Fruit fly (Drosophila melanogaster): Measurements from ENCODE around the gene CG14294.
A peak's percentile ranks its signal among the peaks of the same experiment; 100 is the strongest.

CG14294 gene

DNA sequence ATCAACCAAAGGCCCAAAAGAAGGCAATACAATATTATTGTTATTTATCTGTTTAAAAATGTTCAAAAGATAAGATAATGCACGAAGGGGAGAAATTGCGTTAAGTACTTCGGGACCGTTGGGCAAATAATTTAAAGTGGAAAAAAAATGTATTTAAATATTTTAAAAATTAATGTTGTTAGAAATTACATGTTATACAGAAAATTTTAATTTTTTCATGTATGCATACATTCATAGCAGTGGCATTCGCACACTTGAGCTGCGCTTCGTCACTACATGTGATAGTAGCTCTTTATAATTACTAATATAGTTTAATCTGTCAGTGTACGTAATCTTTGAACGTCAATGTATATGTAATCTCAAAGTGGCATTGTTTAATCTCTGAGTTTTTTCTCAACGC lies 6.8 kb downstream of the CG14294 start (continued):
- no peak for TF ChIP-seq dpn (GFP tag; optimal IDR thresholded peaks at IDR 0.05)
- no peak for TF ChIP-seq ken (GFP tag; IDR thresholded peaks at IDR 0.05)
- TF ChIP-seq Xrp1 (GFP tag; IDR thresholded peaks at IDR 0.05) = no peak; the same call in none of the 2 replicates
- no peak for TF ChIP-seq Fer1 (GFP tag; optimal IDR thresholded peaks at IDR 0.05)
- TF ChIP-seq CG15601 (tag; optimal IDR thresholded peaks at IDR 0.05) = no peak
- TF ChIP-seq CG3847 (GFP tag; IDR thresholded peaks at IDR 0.05) = no peak
- TF ChIP-seq CG8478 (optimal IDR thresholded peaks at IDR 0.05) = no peak
- TF ChIP-seq gce (GFP tag; IDR thresholded peaks at IDR 0.05) = peak; percentile 39; the same call in 1 of the 3 replicates
- TF ChIP-seq ash1 (GFP tag; optimal IDR thresholded peaks at IDR 0.05) = no peak
- TF ChIP-seq Antp (GFP tag; optimal IDR thresholded peaks at IDR 0.05) = no peak
- no peak for TF ChIP-seq CG17829 (tag; optimal IDR thresholded peaks at IDR 0.05)
- no peak for TF ChIP-seq Tbp (GFP tag; optimal IDR thresholded peaks at IDR 0.05)
- peak; percentile 71 for TF ChIP-seq gsb (GFP tag; IDR thresholded peaks at IDR 0.05)
- no peak for TF ChIP-seq disco-r (GFP tag; optimal IDR thresholded peaks at IDR 0.05)
- TF ChIP-seq Rfx (GFP tag; IDR thresholded peaks at IDR 0.05) = peak; percentile 87
- no peak for TF ChIP-seq Stat92E (GFP tag; optimal IDR thresholded peaks at IDR 0.05)
- no peak for TF ChIP-seq insv (GFP tag; optimal IDR thresholded peaks at IDR 0.05)
- TF ChIP-seq tll (GFP tag; optimal IDR thresholded peaks at IDR 0.05) = no peak
- TF ChIP-seq CG15479 (GFP tag; optimal IDR thresholded peaks at IDR 0.05) = no peak
- TF ChIP-seq CG9932 (GFP tag; IDR thresholded peaks at IDR 0.05) = no peak
- peak; percentile 70; the same call in 1 of the 2 replicates for TF ChIP-seq Taf1 (GFP tag; IDR thresholded peaks at IDR 0.05)
- no peak for TF ChIP-seq ab (GFP tag; optimal IDR thresholded peaks at IDR 0.05)
- TF ChIP-seq jing (GFP tag; optimal IDR thresholded peaks at IDR 0.05) = no peak
- no peak for TF ChIP-seq Nf-YA (GFP tag; IDR thresholded peaks at IDR 0.05)
- no peak for TF ChIP-seq CG5953 (GFP tag; IDR thresholded peaks at IDR 0.05)
- TF ChIP-seq CG8281 (tag; optimal IDR thresholded peaks at IDR 0.05) = no peak
- no peak for TF ChIP-seq CG14965 (GFP tag; optimal IDR thresholded peaks at IDR 0.05; ENCODE audit: borderline replicate concordance)
- TF ChIP-seq H2.0 (GFP tag; IDR thresholded peaks at IDR 0.05) = no peak
- TF ChIP-seq bcd (GFP tag; optimal IDR thresholded peaks at IDR 0.05) = no peak
- no peak for TF ChIP-seq chif (GFP tag; optimal IDR thresholded peaks at IDR 0.05)
- no peak for TF ChIP-seq HmgD (GFP tag; optimal IDR thresholded peaks at IDR 0.05)
- peak; percentile 20 for TF ChIP-seq ind (GFP tag; optimal IDR thresholded peaks at IDR 0.05)
- no peak for TF ChIP-seq CoRest (tag; optimal IDR thresholded peaks at IDR 0.05)
- TF ChIP-seq CG4328 (GFP tag; optimal IDR thresholded peaks at IDR 0.05) = no peak
- no peak for TF ChIP-seq CG10543 (GFP tag; optimal IDR thresholded peaks at IDR 0.05)
- no peak for TF ChIP-seq gt (GFP tag; IDR thresholded peaks at IDR 0.05)
- no peak for TF ChIP-seq hth (optimal IDR thresholded peaks at IDR 0.05)
- no peak for TF ChIP-seq CG12299 (tag; optimal IDR thresholded peaks at IDR 0.05)
- TF ChIP-seq knrl (GFP tag; IDR thresholded peaks at IDR 0.05; ENCODE audit: partially characterized antibody) = no peak
- no peak for TF ChIP-seq CG2199 (GFP tag; IDR thresholded peaks at IDR 0.05)
- no peak for TF ChIP-seq da (GFP tag; optimal IDR thresholded peaks at IDR 0.05)
- no peak for TF ChIP-seq CG17359 (tag; optimal IDR thresholded peaks at IDR 0.05)
- TF ChIP-seq CG9609 (GFP tag; optimal IDR thresholded peaks at IDR 0.05) = no peak
- TF ChIP-seq CG10209 (GFP tag; optimal IDR thresholded peaks at IDR 0.05) = no peak
- TF ChIP-seq vvl (GFP tag; IDR thresholded peaks at IDR 0.05) = peak; percentile 81; the same call in 1 of the 2 replicates
- TF ChIP-seq hb (GFP tag; IDR thresholded peaks at IDR 0.05; ENCODE audit: partially characterized antibody) = no peak
- TF ChIP-seq H15 (GFP tag; IDR thresholded peaks at IDR 0.05) = peak; percentile 67; the same call in 2 of the 3 replicates
- no peak for TF ChIP-seq cwo (GFP tag; optimal IDR thresholded peaks at IDR 0.05)
- TF ChIP-seq br (optimal IDR thresholded peaks at IDR 0.05) = no peak
- no peak for TF ChIP-seq Spps (tag; optimal IDR thresholded peaks at IDR 0.05)
- no peak for TF ChIP-seq fru (optimal IDR thresholded peaks at IDR 0.05)
- TF ChIP-seq CG7839 (tag; optimal IDR thresholded peaks at IDR 0.05) = no peak
- no peak for TF ChIP-seq Dip3 (GFP tag; optimal IDR thresholded peaks at IDR 0.05)

Data from whole organism, embryonic.